Worm (Caenorhabditis elegans) whole organism, L2 larva: ENCODE data around the gene C03C10.2.

Source experiments
- C34F6.9 ChIP-seq: fragments of 150-350 bp; optimal IDR thresholded peaks from 2 replicates; lab custom pipeline; 2014; ENCODE audit warnings: missing biosample characterization, missing genetic modification characterization
- ama-1 ChIP-seq: fragments of 150-350 bp; optimal IDR thresholded peaks from 2 replicates; lab custom pipeline; 2018; ENCODE audit warnings: inconsistent platforms
- elt-1 ChIP-seq: fragments of 150-350 bp; optimal IDR thresholded peaks from 2 replicates; lab custom pipeline; 2014; ENCODE audit warnings: missing biosample characterization, missing genetic modification characterization
- gmeb-1 ChIP-seq: fragments of 150-350 bp; optimal IDR thresholded peaks from 2 replicates; lab custom pipeline; 2014; ENCODE audit warnings: missing biosample characterization, missing genetic modification characterization
- lin-11 ChIP-seq: fragments of 150-350 bp; sonication (generic microtip); optimal IDR thresholded peaks from 2 replicates; lab custom pipeline; 2014; ENCODE audit warnings: missing biosample characterization, missing genetic modification characterization, inconsistent platforms, mixed read lengths
- mab-5 ChIP-seq: fragments of 150-350 bp; optimal IDR thresholded peaks from 2 replicates; lab custom pipeline; 2014; ENCODE audit warnings: missing biosample characterization, missing genetic modification characterization
- mbf-1 ChIP-seq: sonication (generic microtip); optimal IDR thresholded peaks from 2 replicates; lab custom pipeline; 2017; ENCODE audit warnings: missing biosample characterization, missing genetic modification characterization
- nhr-21 ChIP-seq: fragments of 150-350 bp; optimal IDR thresholded peaks from 2 replicates; lab custom pipeline; 2014; ENCODE audit warnings: missing biosample characterization, missing genetic modification characterization
- nhr-6 ChIP-seq: fragments of 150-350 bp; optimal IDR thresholded peaks from 2 replicates; lab custom pipeline; 2014; ENCODE audit warnings: missing biosample characterization, missing genetic modification characterization
- peb-1 ChIP-seq: fragments of 150-350 bp; optimal IDR thresholded peaks from 2 replicates; lab custom pipeline; 2014; ENCODE audit warnings: missing biosample characterization, missing genetic modification characterization
- snpc-4 ChIP-seq: fragments of 150-350 bp; optimal IDR thresholded peaks from 2 replicates; lab custom pipeline; 2014; ENCODE audit warnings: missing biosample characterization, missing genetic modification characterization
- unc-55 ChIP-seq: fragments of 150-350 bp; sonication (generic microtip); optimal IDR thresholded peaks from 3 replicates; lab custom pipeline; 2014; ENCODE audit warnings: missing biosample characterization, missing genetic modification reagents, missing genetic modification characterization

The C03C10.2 gene

DNA sequence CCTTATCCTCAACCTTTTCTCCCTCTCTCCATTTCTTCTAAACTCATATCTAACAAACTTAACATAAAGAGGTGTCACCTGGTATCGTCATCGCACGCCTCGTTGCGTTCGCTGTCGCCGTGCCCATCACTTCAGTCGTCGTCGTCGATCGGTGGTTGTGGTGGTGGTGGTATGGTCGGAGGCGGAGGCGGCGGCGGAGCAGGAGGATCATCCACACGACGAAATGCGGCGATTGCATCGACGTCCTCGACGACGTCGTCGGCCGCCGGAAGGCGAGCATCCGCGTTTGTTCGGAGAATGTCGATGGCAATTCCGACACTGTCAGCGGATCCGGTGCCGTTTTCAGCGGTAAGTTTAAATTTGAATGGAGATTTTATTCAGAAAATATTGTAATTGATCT is 43.2 kb downstream of the C03C10.2 start:
- no peak for TF ChIP-seq peb-1 (tag; lab: Kevin White, UChicago)
- TF ChIP-seq C34F6.9 (tag; lab: Kevin White, UChicago): no peak
- no peak for TF ChIP-seq gmeb-1 (tag; lab: Kevin White, UChicago)
- no peak for TF ChIP-seq elt-1
- TF ChIP-seq lin-11 (tag; lab: Kevin White, UChicago): no peak
- no peak for TF ChIP-seq nhr-21 (tag; lab: Kevin White, UChicago)
- TF ChIP-seq ama-1 (lab: Kevin White, UChicago): no peak
- no peak for TF ChIP-seq mbf-1 (tag; lab: Kevin White, UChicago)
- no peak for TF ChIP-seq unc-55 (GFP tag; lab: Kevin White, UChicago)
- TF ChIP-seq nhr-6 (tag; lab: Kevin White, UChicago): no peak
- TF ChIP-seq snpc-4 (tag; lab: Kevin White, UChicago): no peak
- TF ChIP-seq, all 48 proteins: peak for 0

DNA sequence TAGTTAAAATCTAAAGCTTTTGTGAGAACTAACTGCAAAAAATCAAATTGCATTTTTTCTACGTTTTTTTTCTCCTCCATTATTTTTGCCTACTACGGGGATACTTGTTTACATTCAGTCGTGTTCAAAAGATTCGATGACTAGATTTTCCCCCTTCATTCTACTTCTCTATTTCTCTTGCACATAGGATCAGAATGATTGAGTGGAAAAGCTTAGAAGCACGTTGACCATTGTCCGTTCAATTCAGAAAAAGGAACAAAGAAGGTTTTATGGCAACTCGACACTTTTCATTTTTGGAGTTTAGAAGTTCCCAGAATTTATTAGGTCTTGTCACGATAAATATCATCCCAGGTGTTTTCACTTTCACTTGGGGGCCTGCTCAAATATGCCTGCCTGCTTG is 46.3 kb downstream of the C03C10.2 start:
- TF ChIP-seq peb-1 (tag; lab: Kevin White, UChicago) (no peak), unc-55 (GFP tag; lab: Kevin White, UChicago) (peak; percentile 51), mab-5 (tag; lab: Kevin White, UChicago) (no peak)
